Worm (Caenorhabditis elegans) whole organism, mixed stage, embryonic: Measurements from ENCODE around the gene T25D1.2.

Experiments used
- M03D4.4 ChIP-seq: sonication (generic microtip); optimal IDR thresholded peaks from 2 replicates; lab custom pipeline; 2017; ENCODE audit warnings: mild to moderate bottlenecking, missing genetic modification characterization, missing compliant biosample characterization
- blmp-1 ChIP-seq: fragments of 150-350 bp; optimal IDR thresholded peaks from 2 replicates; lab custom pipeline; 2014; ENCODE audit warnings: missing biosample characterization, missing genetic modification characterization
- ceh-39 ChIP-seq: fragments of 150-350 bp; optimal IDR thresholded peaks from 2 replicates; lab custom pipeline; 2014; ENCODE audit warnings: missing biosample characterization, missing genetic modification characterization
- ceh-43 ChIP-seq: fragments of 200-800 bp; sonication (Bioruptor generic); optimal IDR thresholded peaks from 2 replicates; lab custom pipeline; 2018; ENCODE audit warnings: mild to moderate bottlenecking, missing genetic modification characterization, moderate library complexity, missing compliant biosample characterization
- ceh-83 ChIP-seq: fragments of 200-800 bp; sonication (Bioruptor generic); optimal IDR thresholded peaks from 2 replicates; lab custom pipeline; 2018; ENCODE audit warnings: mild to moderate bottlenecking, missing genetic modification characterization, missing compliant biosample characterization
- ces-1 ChIP-seq: fragments of 150-350 bp; optimal IDR thresholded peaks from 2 replicates; lab custom pipeline; 2014; ENCODE audit warnings: missing biosample characterization, missing genetic modification reagents, missing genetic modification characterization
- cnd-1 ChIP-seq: fragments of 200-800 bp; sonication (Bioruptor generic); optimal IDR thresholded peaks from 2 replicates; lab custom pipeline; 2018; ENCODE audit warnings: mild to moderate bottlenecking, missing genetic modification characterization, missing compliant biosample characterization
- drap-1 ChIP-seq: fragments of 200-800 bp; sonication (Bioruptor generic); optimal IDR thresholded peaks from 3 replicates; lab custom pipeline; 2018; ENCODE audit warnings: mild to moderate bottlenecking, missing genetic modification characterization, missing compliant biosample characterization
- elt-1 ChIP-seq: sonication (generic microtip); optimal IDR thresholded peaks from 2 replicates; lab custom pipeline; 2017; ENCODE audit warnings: missing genetic modification characterization, mild to moderate bottlenecking, missing compliant biosample characterization, antibody characterized with exemption, moderate library complexity, borderline replicate concordance; ENCODE audit not compliant: insufficient read depth
- elt-3 ChIP-seq: fragments of 150-350 bp; optimal IDR thresholded peaks from 2 replicates; lab custom pipeline; 2014; ENCODE audit warnings: missing biosample characterization, missing genetic modification characterization
- flh-1 ChIP-seq: fragments of 200-800 bp; sonication (Bioruptor generic); optimal IDR thresholded peaks from 2 replicates; lab custom pipeline; 2018; ENCODE audit warnings: mild to moderate bottlenecking, missing genetic modification characterization, moderate library complexity, missing compliant biosample characterization
- hlh-1 ChIP-seq: fragments of 150-350 bp; optimal IDR thresholded peaks from 2 replicates; lab custom pipeline; 2014; ENCODE audit warnings: missing biosample characterization, missing genetic modification reagents, missing genetic modification characterization
- lin-13 ChIP-seq: fragments of 150-350 bp; optimal IDR thresholded peaks from 2 replicates; lab custom pipeline; 2014; ENCODE audit warnings: missing biosample characterization, missing genetic modification characterization
- lin-32 ChIP-seq: fragments of 200-800 bp; sonication (Bioruptor generic); optimal IDR thresholded peaks from 2 replicates; lab custom pipeline; 2018; ENCODE audit warnings: mild to moderate bottlenecking, missing genetic modification characterization, missing compliant biosample characterization
- lsy-2 ChIP-seq: fragments of 150-350 bp; optimal IDR thresholded peaks from 2 replicates; lab custom pipeline; 2014; ENCODE audit warnings: missing biosample characterization, missing genetic modification characterization
- mab-5 ChIP-seq: fragments of 150-350 bp; optimal IDR thresholded peaks from 2 replicates; lab custom pipeline; 2014; ENCODE audit warnings: missing biosample characterization, missing genetic modification characterization
- nhr-12 ChIP-seq: fragments of 150-350 bp; optimal IDR thresholded peaks from 2 replicates; lab custom pipeline; 2014; ENCODE audit warnings: missing biosample characterization, missing genetic modification characterization
- nhr-2 ChIP-seq: fragments of 150-350 bp; optimal IDR thresholded peaks from 2 replicates; lab custom pipeline; 2014; ENCODE audit warnings: missing biosample characterization, missing genetic modification characterization
- nhr-237 ChIP-seq: fragments of 150-350 bp; optimal IDR thresholded peaks from 2 replicates; lab custom pipeline; 2014; ENCODE audit warnings: missing biosample characterization, missing genetic modification characterization
- nhr-28 ChIP-seq: fragments of 150-350 bp; optimal IDR thresholded peaks from 2 replicates; lab custom pipeline; 2014; ENCODE audit warnings: missing biosample characterization, missing genetic modification characterization
- nhr-76 ChIP-seq: sonication (generic microtip); optimal IDR thresholded peaks from 2 replicates; lab custom pipeline; 2017; ENCODE audit warnings: missing biosample characterization, missing genetic modification characterization
- sem-2 ChIP-seq: fragments of 200-800 bp; sonication (Bioruptor generic); optimal IDR thresholded peaks from 2 replicates; lab custom pipeline; 2018; ENCODE audit warnings: mild to moderate bottlenecking, missing genetic modification characterization, missing compliant biosample characterization
- snpc-4 ChIP-seq: fragments of 150-350 bp; optimal IDR thresholded peaks from 2 replicates; lab custom pipeline; 2014; ENCODE audit warnings: missing biosample characterization, missing genetic modification characterization
- sptf-1 ChIP-seq: sonication (generic microtip); optimal IDR thresholded peaks from 2 replicates; lab custom pipeline; 2017; ENCODE audit warnings: mild to moderate bottlenecking, missing genetic modification characterization, moderate library complexity, missing compliant biosample characterization
- tbx-8 ChIP-seq: fragments of 200-800 bp; sonication (Bioruptor generic); optimal IDR thresholded peaks from 2 replicates; lab custom pipeline; 2018; ENCODE audit warnings: mild to moderate bottlenecking, missing genetic modification characterization, moderate library complexity, missing compliant biosample characterization
- unc-120 ChIP-seq: sonication (generic microtip); optimal IDR thresholded peaks from 2 replicates; lab custom pipeline; 2017; ENCODE audit warnings: missing genetic modification characterization, missing compliant biosample characterization; ENCODE audit not compliant: poor library complexity, severe bottlenecking
- unc-39 ChIP-seq: fragments of 150-350 bp; optimal IDR thresholded peaks from 2 replicates; lab custom pipeline; 2014; ENCODE audit warnings: missing biosample characterization, missing genetic modification characterization
- unc-62 ChIP-seq: fragments of 150-350 bp; optimal IDR thresholded peaks from 2 replicates; lab custom pipeline; 2014; ENCODE audit warnings: missing biosample characterization, missing genetic modification reagents, missing genetic modification characterization
- zip-8 ChIP-seq: fragments of 150-350 bp; optimal IDR thresholded peaks from 2 replicates; lab custom pipeline; 2014; ENCODE audit warnings: missing biosample characterization, missing genetic modification characterization

T25D1.2 gene

DNA sequence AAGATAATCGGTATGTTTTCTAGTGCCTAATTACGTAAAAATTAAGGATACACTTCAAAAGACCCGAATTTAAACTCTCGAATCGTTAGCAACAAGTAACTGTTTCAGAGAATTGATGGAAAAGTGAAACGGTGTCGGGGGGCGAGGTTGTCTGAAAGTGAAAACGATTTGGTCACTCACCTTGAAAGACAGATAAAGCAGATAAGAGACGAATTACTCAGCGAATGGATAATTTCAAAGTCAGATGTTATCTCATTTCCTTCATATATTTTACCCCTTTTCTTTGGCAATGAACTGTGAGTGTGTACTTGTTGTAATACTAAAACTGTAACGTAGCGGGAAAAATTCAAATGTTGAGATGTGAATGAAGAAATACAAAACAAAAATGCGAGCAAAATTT is 40.4 kb downstream of the T25D1.2 start:
- no peak for TF ChIP-seq mab-5
- TF ChIP-seq unc-120: no peak
- TF ChIP-seq lin-13: no peak
- no peak for TF ChIP-seq snpc-4 (tag; lab: Kevin White, UChicago)
- TF ChIP-seq nhr-2 (tag; lab: Kevin White, UChicago): no peak
- no peak for TF ChIP-seq flh-1 (GFP tag; lab: Kevin White, UChicago)

DNA sequence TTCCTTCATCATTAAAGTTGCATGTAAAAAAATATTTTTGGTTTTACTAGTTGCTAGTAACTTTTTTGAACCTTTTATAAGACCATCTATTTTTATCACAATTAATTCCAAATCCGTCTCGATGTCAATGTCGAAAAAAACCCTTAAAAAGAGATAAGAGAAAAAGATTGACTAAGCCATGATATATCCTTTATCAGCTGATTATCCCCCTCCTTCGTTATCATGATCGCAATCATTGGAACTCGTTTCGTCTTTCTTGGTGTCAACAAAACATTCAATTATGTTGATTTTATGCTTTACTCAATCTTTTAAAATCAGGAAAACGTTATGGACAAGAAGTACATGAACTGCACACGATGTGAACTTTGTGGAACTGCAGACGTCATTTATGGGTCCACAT is 42.8 kb downstream of the T25D1.2 start, which contains the start of gene K08B5.1:
K08B5.1 (plus strand) TSS at position 318 of the 400 bp plus-strand sequence.
- no peak for TF ChIP-seq ceh-43 (GFP tag; lab: Kevin White, UChicago)
- TF ChIP-seq lsy-2 (tag; lab: Kevin White, UChicago): no peak
- TF ChIP-seq ces-1 (GFP tag; lab: Kevin White, UChicago): no peak
- TF ChIP-seq zip-8 (tag; lab: Kevin White, UChicago): no peak
- no peak for TF ChIP-seq unc-39 (tag; lab: Kevin White, UChicago)
- no peak for TF ChIP-seq snpc-4 (tag; lab: Kevin White, UChicago)
- TF ChIP-seq lin-32 (GFP tag; lab: Kevin White, UChicago): no peak
- TF ChIP-seq nhr-76: no peak
- TF ChIP-seq ceh-39 (tag; lab: Kevin White, UChicago): no peak
- no peak for TF ChIP-seq hlh-1
- no peak for TF ChIP-seq sptf-1
- no peak for TF ChIP-seq unc-120
- TF ChIP-seq drap-1: no peak
- no peak for TF ChIP-seq tbx-8 (GFP tag; lab: Kevin White, UChicago)
- TF ChIP-seq cnd-1 (tag; lab: Kevin White, UChicago): no peak
- TF ChIP-seq blmp-1: no peak
- no peak for TF ChIP-seq nhr-28 (tag; lab: Kevin White, UChicago)

DNA sequence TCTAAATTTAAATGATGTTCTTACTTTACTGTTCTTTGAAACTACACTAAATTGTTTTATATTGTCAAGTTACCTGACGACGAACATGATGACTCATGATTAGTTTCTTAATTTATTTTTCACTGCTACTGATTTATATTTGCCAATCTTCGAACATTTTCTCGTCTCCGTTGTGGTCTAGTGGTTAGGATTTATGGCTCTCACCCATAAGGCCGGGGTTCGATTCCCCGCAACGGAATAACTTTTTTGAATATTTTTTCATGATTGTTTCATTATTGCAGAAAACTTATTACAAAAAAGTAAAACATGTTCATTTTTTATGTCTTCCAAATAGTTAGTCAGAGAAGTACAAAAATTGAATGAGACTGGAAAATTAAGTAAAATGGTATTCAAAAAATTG is 43.4 kb downstream of the T25D1.2 start:
- TF ChIP-seq cnd-1 (tag; lab: Kevin White, UChicago) (no peak), M03D4.4 (tag; lab: Kevin White, UChicago) (peak; percentile 30), sptf-1 (no peak), sem-2 (no peak), ceh-83 (peak; percentile 24)

DNA sequence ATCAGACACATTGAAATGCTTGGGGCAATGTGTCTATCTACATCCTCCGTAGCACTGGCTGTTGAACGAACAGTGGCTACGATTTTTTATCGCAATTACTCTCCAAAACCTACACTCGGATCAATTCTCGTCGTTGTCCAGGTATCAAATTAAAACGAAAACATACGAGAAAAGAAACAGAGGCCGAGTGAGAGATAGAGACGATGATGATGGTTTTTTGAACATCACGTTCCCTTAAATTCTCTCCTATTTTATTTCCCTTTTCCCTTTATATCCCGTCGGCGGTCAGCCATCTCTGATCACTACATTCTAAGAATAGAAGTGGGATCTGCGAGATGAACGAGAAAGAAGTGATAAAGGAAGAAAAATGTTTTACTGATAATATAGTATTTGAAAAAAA is 44.0 kb downstream of the T25D1.2 start:
- TF ChIP-seq lin-13: no peak
- no peak for TF ChIP-seq nhr-28 (tag; lab: Kevin White, UChicago)
- no peak for TF ChIP-seq nhr-12 (tag; lab: Kevin White, UChicago)
- no peak for TF ChIP-seq ceh-43 (GFP tag; lab: Kevin White, UChicago)

DNA sequence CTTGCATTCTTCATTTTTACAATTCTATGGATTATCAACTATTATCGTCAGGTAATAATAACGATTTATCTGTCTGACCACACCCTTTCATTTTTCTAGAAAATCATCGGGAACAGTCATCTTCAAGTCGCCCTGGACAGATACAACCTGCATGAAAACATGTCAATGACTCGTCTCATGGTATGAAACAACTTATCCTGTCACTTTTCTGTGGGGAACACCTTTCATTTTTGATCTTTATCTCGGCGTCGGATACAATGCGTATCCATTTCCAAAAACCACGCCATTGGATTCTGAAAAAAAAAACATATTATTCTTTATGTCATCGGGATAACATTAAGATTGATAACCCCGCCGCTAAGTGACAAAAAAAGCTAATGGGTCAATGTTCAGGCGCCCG is 45.5 kb downstream of the T25D1.2 start:
- TF ChIP-seq lin-32 (GFP tag; lab: Kevin White, UChicago): no peak
- no peak for TF ChIP-seq elt-3 (tag; lab: Kevin White, UChicago)
- TF ChIP-seq lsy-2 (tag; lab: Kevin White, UChicago): no peak
- TF ChIP-seq unc-62 (GFP tag; lab: Kevin White, UChicago): no peak
- TF ChIP-seq nhr-28 (tag; lab: Kevin White, UChicago): no peak
- TF ChIP-seq tbx-8 (GFP tag; lab: Kevin White, UChicago): no peak
- TF ChIP-seq nhr-2 (tag; lab: Kevin White, UChicago): no peak
- TF ChIP-seq zip-8 (tag; lab: Kevin White, UChicago): no peak
- TF ChIP-seq nhr-237 (tag; lab: Kevin White, UChicago): no peak
- no peak for TF ChIP-seq nhr-76
- no peak for TF ChIP-seq unc-120

DNA sequence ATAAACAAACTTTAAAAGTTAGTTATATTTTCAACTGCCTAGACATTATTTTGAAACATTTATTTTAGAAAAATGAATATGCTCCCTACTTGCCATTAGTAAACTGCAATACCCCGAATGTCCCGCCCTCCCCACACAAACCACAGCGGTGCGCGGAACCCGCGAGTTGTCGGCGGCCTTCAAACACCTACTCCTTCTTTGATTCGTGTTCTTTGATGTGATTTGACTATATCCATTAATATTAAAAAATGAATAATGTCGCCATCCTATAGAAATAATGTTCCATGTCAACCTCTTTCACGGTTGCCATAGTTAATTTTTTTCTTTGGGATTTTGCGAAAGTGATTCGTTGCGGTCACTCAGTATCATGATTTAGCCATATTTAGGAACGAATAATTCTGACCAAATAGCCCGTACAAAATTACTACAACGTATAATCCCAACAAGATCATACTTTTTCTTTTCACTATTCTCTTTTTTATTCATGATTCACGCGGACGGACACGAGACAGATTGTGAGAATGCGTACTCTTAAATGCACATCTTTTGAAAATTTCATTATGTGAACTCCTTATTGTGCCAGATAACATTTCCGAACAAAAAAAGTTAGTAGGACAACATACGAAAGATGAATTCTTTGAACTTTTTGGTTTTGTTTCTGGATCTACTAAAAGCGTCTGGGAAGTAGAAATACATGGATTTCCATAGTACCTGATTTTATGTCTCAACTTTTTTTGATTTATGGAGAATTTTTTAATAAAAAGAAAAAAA is 49.3 kb downstream of the T25D1.2 start:
- TF ChIP-seq elt-1 (tag; lab: Kevin White, UChicago) (no peak), ceh-39 (tag; lab: Kevin White, UChicago) (peak; percentile 2), nhr-28 (tag; lab: Kevin White, UChicago) (no peak), ceh-83 (no peak), elt-3 (tag; lab: Kevin White, UChicago) (no peak), nhr-12 (tag; lab: Kevin White, UChicago) (no peak)
